Worm (Caenorhabditis elegans): ENCODE data around the gene mlc-4.

DNA sequence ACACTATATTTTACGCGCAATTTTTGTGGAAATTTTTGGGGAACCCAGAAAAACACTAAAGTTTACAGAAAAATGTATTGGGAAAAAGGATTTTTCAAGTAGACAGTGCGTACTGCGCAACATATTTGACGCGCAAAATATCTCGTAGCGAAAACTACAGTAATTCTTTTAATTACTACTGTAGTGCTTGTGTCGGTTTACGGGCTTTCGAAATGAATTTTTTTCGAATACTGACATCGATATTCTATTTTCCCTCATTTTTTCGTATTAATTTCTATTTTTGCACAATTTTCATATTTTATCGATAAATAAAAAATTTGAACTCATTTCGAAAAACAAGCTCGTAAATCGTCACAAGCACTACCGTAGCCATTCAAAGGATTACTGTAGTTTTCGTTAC, 35.0 kb upstream of the mlc-4 start:
- TF ChIP-seq nhr-11 (tag; optimal IDR thresholded peaks at IDR 0.05) (no peak), nhr-90 (tag; optimal IDR thresholded peaks at IDR 0.05; ENCODE audit: poor library complexity) (no peak), fos-1 (tag; optimal IDR thresholded peaks at IDR 0.05) (no peak), nhr-12 (tag; optimal IDR thresholded peaks at IDR 0.05) (no peak), pax-3 (tag; optimal IDR thresholded peaks at IDR 0.05) (no peak), ceh-90 (tag; optimal IDR thresholded peaks at IDR 0.05) (no peak), sup-37 (GFP tag; optimal IDR thresholded peaks at IDR 0.05) (no peak), lin-14 (GFP tag; optimal IDR thresholded peaks at IDR 0.05) (no peak), lir-3 (tag; optimal IDR thresholded peaks at IDR 0.05; ENCODE audit: poor library complexity) (no peak), skn-1 (tag; optimal IDR thresholded peaks at IDR 0.05) (no peak), zip-4 (GFP tag; optimal IDR thresholded peaks at IDR 0.05) (no peak), elt-3 (tag; optimal IDR thresholded peaks at IDR 0.05) (no peak), snu-23 (GFP tag; optimal IDR thresholded peaks at IDR 0.05) (no peak), ceh-88 (GFP tag; IDR thresholded peaks at IDR 0.05) (no peak)
